Fruit fly (Drosophila melanogaster) whole organism, embryonic: ENCODE measurements around the gene Gycalpha99B.

Experiments used
- CG10209 ChIP-seq: fragments of 200-800 bp; sonication (Bioruptor generic); optimal IDR thresholded peaks from 3 replicates; lab custom pipeline; 2017; ENCODE audit warnings: missing biosample characterization, mild to moderate bottlenecking, missing genetic modification characterization, missing genetic modification reagents
- CG1792 ChIP-seq: fragments of 200-800 bp; sonication (Bioruptor generic); optimal IDR thresholded peaks from 2 replicates; lab custom pipeline; 2016; ENCODE audit warnings: missing biosample characterization, missing genetic modification characterization
- HLH3B ChIP-seq: fragments of 200-800 bp; sonication (Bioruptor generic); IDR thresholded peaks from 2 replicates; pipeline ENCODE4 v1.3.6; 2022; ENCODE audit warnings: missing biosample characterization, missing genetic modification characterization
- Nf-YC ChIP-seq: fragments of 200-800 bp; optimal IDR thresholded peaks from 3 replicates; lab custom pipeline; 2019; ENCODE audit warnings: missing biosample characterization, mild to moderate bottlenecking, missing genetic modification characterization, moderate library complexity
- Spps ChIP-seq: fragments of 200-800 bp; sonication (Bioruptor generic); optimal IDR thresholded peaks from 2 replicates; lab custom pipeline; 2018; ENCODE audit warnings: missing biosample characterization, mild to moderate bottlenecking, missing genetic modification characterization
- ham ChIP-seq: fragments of 200-800 bp; sonication (Bioruptor generic); IDR thresholded peaks from 2 replicates; pipeline ENCODE4 v1.3.6; 2022; ENCODE audit warnings: missing biosample characterization, missing genetic modification characterization
- hkb ChIP-seq, 2 experiments: fragments of 200-800 bp in 1 of 2; fragments of >200 bp in 1 of 2; sonication (Bioruptor generic) in 1 of 2; IDR thresholded peaks in 1 of 2; optimal IDR thresholded peaks in 1 of 2; 2 replicates each; pipeline versions ENCODE4 v1.3.6 to Lab custom; 2017 to 2022; ENCODE audit warnings: missing biosample characterization in 1 of 2, missing genetic modification characterization in 1 of 2
- lilli ChIP-seq: fragments of 200-800 bp; sonication (Bioruptor generic); optimal IDR thresholded peaks from 3 replicates; lab custom pipeline; 2016; ENCODE audit warnings: missing biosample characterization, missing genetic modification characterization
- shn ChIP-seq: fragments of 200-800 bp; sonication (Bioruptor generic); optimal IDR thresholded peaks from 3 replicates; lab custom pipeline; 2016; ENCODE audit warnings: missing biosample characterization, missing genetic modification characterization

DNA sequence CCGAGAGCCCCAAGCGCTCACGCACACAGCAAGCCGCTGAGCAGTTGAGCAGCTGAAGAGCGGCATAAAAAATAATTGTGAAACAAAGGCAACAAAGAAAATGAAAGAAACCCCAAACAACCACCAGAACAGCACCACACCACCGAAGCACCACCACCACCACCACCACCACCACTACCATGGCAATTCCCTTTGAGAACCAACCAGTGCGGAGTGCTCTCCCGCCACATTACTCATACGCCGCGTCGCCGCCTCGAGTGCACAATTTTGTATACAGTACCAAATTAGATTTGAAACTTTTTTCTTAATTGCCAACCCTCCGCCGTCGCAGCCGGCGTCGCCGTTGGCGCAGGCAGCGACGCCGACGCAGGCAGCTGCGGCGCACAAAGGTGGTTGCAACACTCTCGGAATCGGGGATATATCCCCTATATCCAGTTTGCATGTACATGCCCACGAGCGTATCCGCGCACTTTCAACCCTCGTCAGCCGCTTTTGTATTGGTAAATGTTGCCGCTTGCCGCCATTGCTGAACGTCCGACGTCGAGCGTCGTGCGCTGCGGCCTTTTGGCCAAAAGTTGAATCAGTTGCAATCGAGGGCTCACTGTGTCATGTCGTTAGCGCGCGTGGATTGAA is 9.8 kb downstream of the Gycalpha99B start, which contains the start of gene dmrt99B:
- no peak for TF ChIP-seq lilli (GFP tag; lab: Kevin White, UChicago)
- TF ChIP-seq hkb (optimal IDR thresholded peaks at IDR 0.05; lab: Kevin White, UChicago) = no peak
- TF ChIP-seq hkb (GFP tag; IDR thresholded peaks at IDR 0.05; lab: Robert Waterston, UW) = no peak
- TF ChIP-seq CG10209 (GFP tag; lab: Kevin White, UChicago) = no peak
- TF ChIP-seq HLH3B (GFP tag; lab: Robert Waterston, UW) = no peak
- TF ChIP-seq CG1792 = no peak
- TF ChIP-seq ham (GFP tag; lab: Robert Waterston, UW) = no peak
- peak; percentile 96 for TF ChIP-seq Nf-YC
- TF ChIP-seq shn (GFP tag; lab: Kevin White, UChicago) = no peak
- no peak for TF ChIP-seq Spps (tag; lab: Kevin White, UChicago)
